Worm (Caenorhabditis elegans) whole organism, mixed stage, embryonic: Measurements from ENCODE around the gene ZC239.21.

Experiments used
- lsy-2 ChIP-seq: fragments of 150-350 bp; optimal IDR thresholded peaks from 2 replicates; lab custom pipeline; 2014; ENCODE audit warnings: missing biosample characterization, missing genetic modification characterization
- snpc-4 ChIP-seq: fragments of 150-350 bp; optimal IDR thresholded peaks from 2 replicates; lab custom pipeline; 2014; ENCODE audit warnings: missing biosample characterization, missing genetic modification characterization
- unc-39 ChIP-seq: fragments of 150-350 bp; optimal IDR thresholded peaks from 2 replicates; lab custom pipeline; 2014; ENCODE audit warnings: missing biosample characterization, missing genetic modification characterization
- unc-62 ChIP-seq: fragments of 150-350 bp; optimal IDR thresholded peaks from 2 replicates; lab custom pipeline; 2014; ENCODE audit warnings: missing biosample characterization, missing genetic modification reagents, missing genetic modification characterization
- ztf-11 ChIP-seq: fragments of 150-350 bp; optimal IDR thresholded peaks from 2 replicates; lab custom pipeline; 2014; ENCODE audit warnings: missing biosample characterization, missing genetic modification characterization

- TF ChIP-seq snpc-4 (tag; lab: Kevin White, UChicago) = no peak
- TF ChIP-seq unc-39 = no peak
- no peak for TF ChIP-seq lsy-2
- no peak for TF ChIP-seq ztf-11 (tag; lab: Kevin White, UChicago)
- no peak for TF ChIP-seq unc-62
These were observed 11.0 kb upstream of the ZC239.21 start for ce11 chrII:3195739-3196138.
